Worm (Caenorhabditis elegans) whole organism, young adult: ENCODE measurements around the gene vha-12.

Experiments
- B0019.2 ChIP-seq: fragments of 200-800 bp; sonication (Bioruptor generic); conservative IDR thresholded peaks from 2 replicates; pipeline ENCODE4 v1.3.6; 2022; ENCODE audit warnings: missing genetic modification reagents, missing genetic modification characterization, missing compliant biosample characterization
- B0261.1 ChIP-seq: sonication (generic microtip); optimal IDR thresholded peaks from 2 replicates; lab custom pipeline; 2016; ENCODE audit warnings: mild to moderate bottlenecking, missing genetic modification characterization, moderate library complexity, missing compliant biosample characterization
- D2030.7 ChIP-seq: fragments of 200-800 bp; sonication (Bioruptor generic); IDR thresholded peaks from 2 replicates; pipeline ENCODE4 v1.3.6; 2022; ENCODE audit warnings: missing genetic modification reagents, missing genetic modification characterization, missing compliant biosample characterization
- F49E8.2 ChIP-seq: sonication (generic microtip); optimal IDR thresholded peaks from 3 replicates; lab custom pipeline; 2017; ENCODE audit warnings: missing genetic modification characterization, mild to moderate bottlenecking, missing compliant biosample characterization, antibody characterized with exemption, moderate library complexity; ENCODE audit not compliant: insufficient read depth
- F57A8.1 ChIP-seq: fragments of 200-800 bp; sonication (Bioruptor generic); optimal IDR thresholded peaks from 2 replicates; lab custom pipeline; 2018; ENCODE audit warnings: mild to moderate bottlenecking, missing genetic modification characterization, moderate library complexity, missing compliant biosample characterization
- F57C9.4 ChIP-seq: sonication (generic microtip); optimal IDR thresholded peaks from 2 replicates; lab custom pipeline; 2017; ENCODE audit warnings: mild to moderate bottlenecking, missing genetic modification characterization, missing compliant biosample characterization
- Y56A3A.18 ChIP-seq: fragments of 200-800 bp; sonication (Bioruptor generic); IDR thresholded peaks from 2 replicates; pipeline ENCODE4 v1.3.6; 2022; ENCODE audit warnings: missing genetic modification reagents, missing genetic modification characterization, missing compliant biosample characterization
- Y67H2A.10 ChIP-seq: fragments of 200-800 bp; sonication (Bioruptor generic); conservative IDR thresholded peaks from 2 replicates; pipeline ENCODE4 v1.3.6; 2022; ENCODE audit warnings: missing genetic modification reagents, missing genetic modification characterization, missing compliant biosample characterization
- Y79H2A.3 ChIP-seq: fragments of 200-800 bp; sonication (Bioruptor generic); conservative IDR thresholded peaks from 2 replicates; pipeline ENCODE4 v1.3.6; 2022; ENCODE audit warnings: missing genetic modification reagents, missing genetic modification characterization, missing compliant biosample characterization
- ZK185.1 ChIP-seq: sonication (generic microtip); optimal IDR thresholded peaks from 2 replicates; lab custom pipeline; 2016; ENCODE audit warnings: mild to moderate bottlenecking, missing genetic modification characterization, missing compliant biosample characterization; ENCODE audit not compliant: poor library complexity, severe bottlenecking
- akir-1 ChIP-seq: fragments of 200-800 bp; sonication (Bioruptor generic); optimal IDR thresholded peaks from 2 replicates; lab custom pipeline; 2018; ENCODE audit warnings: mild to moderate bottlenecking, missing genetic modification characterization, moderate library complexity, missing compliant biosample characterization
- aptf-2 ChIP-seq: fragments of 200-800 bp; sonication (Bioruptor generic); conservative IDR thresholded peaks from 2 replicates; pipeline ENCODE4 v1.3.6; 2022; ENCODE audit warnings: missing genetic modification reagents, missing genetic modification characterization, missing compliant biosample characterization
- aptf-3 ChIP-seq: fragments of 200-800 bp; sonication (Bioruptor generic); IDR thresholded peaks from 2 replicates; pipeline ENCODE4 v1.3.6; 2022; ENCODE audit warnings: missing genetic modification characterization, missing compliant biosample characterization
- atf-7 ChIP-seq: sonication (generic microtip); optimal IDR thresholded peaks from 2 replicates; lab custom pipeline; 2017; ENCODE audit warnings: mild to moderate bottlenecking, missing genetic modification characterization, missing compliant biosample characterization
- athp-1 ChIP-seq: sonication (generic microtip); optimal IDR thresholded peaks from 2 replicates; lab custom pipeline; 2017; ENCODE audit warnings: mild to moderate bottlenecking, missing genetic modification characterization, missing compliant biosample characterization
- attf-3 ChIP-seq: fragments of 200-800 bp; sonication (Bioruptor generic); conservative IDR thresholded peaks from 2 replicates; pipeline ENCODE4 v1.3.6; 2022; ENCODE audit warnings: missing genetic modification reagents, missing genetic modification characterization, missing compliant biosample characterization
- attf-6 ChIP-seq: fragments of 200-800 bp; sonication (Bioruptor generic); IDR thresholded peaks from 2 replicates; pipeline ENCODE4 v1.3.6; 2022; ENCODE audit warnings: missing genetic modification reagents, missing genetic modification characterization, missing compliant biosample characterization
- ceh-40 ChIP-seq: fragments of 200-800 bp; sonication (Bioruptor generic); IDR thresholded peaks from 2 replicates; pipeline ENCODE4 v1.3.6; 2022; ENCODE audit warnings: missing genetic modification characterization, missing compliant biosample characterization
- dox-1 ChIP-seq: fragments of 200-800 bp; sonication (Bioruptor generic); IDR thresholded peaks from 2 replicates; pipeline ENCODE4 v1.3.6; 2022; ENCODE audit warnings: missing genetic modification reagents, missing genetic modification characterization, missing compliant biosample characterization
- dpff-1 ChIP-seq: sonication (generic microtip); optimal IDR thresholded peaks from 2 replicates; lab custom pipeline; 2017; ENCODE audit warnings: mild to moderate bottlenecking, missing genetic modification characterization, missing compliant biosample characterization
- dpl-1 ChIP-seq: fragments of 150-350 bp; optimal IDR thresholded peaks from 2 replicates; lab custom pipeline; 2014; ENCODE audit warnings: missing biosample characterization, missing genetic modification reagents, missing genetic modification characterization
- egl-18 ChIP-seq: fragments of 200-800 bp; sonication (Bioruptor generic); IDR thresholded peaks from 2 replicates; pipeline ENCODE4 v1.3.6; 2022; ENCODE audit warnings: missing genetic modification reagents, missing genetic modification characterization, missing compliant biosample characterization
- egrh-3 ChIP-seq: fragments of 200-800 bp; sonication (Bioruptor generic); IDR thresholded peaks from 2 replicates; pipeline ENCODE4 v1.3.6; 2022; ENCODE audit warnings: missing genetic modification reagents, missing genetic modification characterization, missing compliant biosample characterization
- ekl-4 ChIP-seq: fragments of 200-800 bp; sonication (Bioruptor generic); IDR thresholded peaks from 2 replicates; pipeline ENCODE4 v1.3.6; 2022; ENCODE audit warnings: missing genetic modification reagents, missing genetic modification characterization, missing compliant biosample characterization
- fkh-3 ChIP-seq: sonication (generic microtip); optimal IDR thresholded peaks from 2 replicates; lab custom pipeline; 2016; ENCODE audit warnings: mild to moderate bottlenecking, missing genetic modification characterization, missing compliant biosample characterization
- gei-17 ChIP-seq: fragments of 200-800 bp; sonication (Bioruptor generic); optimal IDR thresholded peaks from 2 replicates; lab custom pipeline; 2018; ENCODE audit warnings: mild to moderate bottlenecking, missing genetic modification characterization, missing compliant biosample characterization
- hmg-1.2 ChIP-seq: fragments of 200-800 bp; sonication (Bioruptor generic); IDR thresholded peaks from 2 replicates; pipeline ENCODE4 v1.3.6; 2022; ENCODE audit warnings: missing genetic modification reagents, missing genetic modification characterization, missing compliant biosample characterization
- hmg-20 ChIP-seq: fragments of 200-800 bp; sonication (Bioruptor generic); IDR thresholded peaks from 2 replicates; pipeline ENCODE4 v1.3.6; 2022; ENCODE audit warnings: missing genetic modification reagents, missing genetic modification characterization, missing compliant biosample characterization
- hrde-1 ChIP-seq: sonication (generic microtip); optimal IDR thresholded peaks from 2 replicates; lab custom pipeline; 2016; ENCODE audit warnings: missing genetic modification characterization, mild to moderate bottlenecking, missing compliant biosample characterization, moderate library complexity, missing genotype, missing genetic modification reagents, borderline replicate concordance
- hsf-1 ChIP-seq: fragments of 200-800 bp; sonication (Bioruptor generic); IDR thresholded peaks from 2 replicates; pipeline ENCODE4 v1.3.6; 2022; ENCODE audit warnings: missing genetic modification reagents, missing genetic modification characterization, missing compliant biosample characterization
- let-526 ChIP-seq: fragments of 200-800 bp; sonication (Bioruptor generic); IDR thresholded peaks from 2 replicates; pipeline ENCODE4 v1.3.6; 2022; ENCODE audit warnings: missing genetic modification reagents, missing genetic modification characterization, missing compliant biosample characterization
- lin-35 ChIP-seq, 3 experiments: fragments of 150-350 bp in 2 of 3; sonication (generic microtip) in 1 of 3; optimal IDR thresholded peaks; 2 replicates each; lab custom pipeline; 2014 to 2018; ENCODE audit warnings: missing biosample characterization in 3 of 3, missing genetic modification characterization in 3 of 3, missing genetic modification reagents in 3 of 3
- lin-40 ChIP-seq: sonication (generic microtip); optimal IDR thresholded peaks from 2 replicates; lab custom pipeline; 2016; ENCODE audit warnings: missing genetic modification characterization, mild to moderate bottlenecking, missing compliant biosample characterization, missing genotype, missing genetic modification reagents
- lsy-27 ChIP-seq: sonication (generic microtip); optimal IDR thresholded peaks from 2 replicates; lab custom pipeline; 2017; ENCODE audit warnings: missing genetic modification characterization, mild to moderate bottlenecking, missing compliant biosample characterization, antibody characterized with exemption, missing genotype, borderline replicate concordance; ENCODE audit not compliant: insufficient read depth
- madf-10 ChIP-seq: sonication (generic microtip); optimal IDR thresholded peaks from 2 replicates; lab custom pipeline; 2016; ENCODE audit warnings: mild to moderate bottlenecking, missing genetic modification characterization, missing compliant biosample characterization
- mel-28 ChIP-seq: sonication (generic microtip); optimal IDR thresholded peaks from 2 replicates; lab custom pipeline; 2016; ENCODE audit warnings: borderline replicate concordance, mild to moderate bottlenecking, missing genetic modification characterization, missing compliant biosample characterization
- nhr-90 ChIP-seq: sonication (generic microtip); optimal IDR thresholded peaks from 2 replicates; lab custom pipeline; 2016; ENCODE audit warnings: missing genotype, mild to moderate bottlenecking, missing genetic modification characterization, missing compliant biosample characterization
- sdz-38 ChIP-seq: sonication (generic microtip); optimal IDR thresholded peaks from 2 replicates; lab custom pipeline; 2016; ENCODE audit warnings: missing genotype, missing genetic modification characterization, missing compliant biosample characterization
- sea-2 ChIP-seq: fragments of 200-800 bp; sonication (Bioruptor generic); IDR thresholded peaks from 2 replicates; pipeline ENCODE4 v1.3.6; 2022; ENCODE audit warnings: missing genetic modification characterization, missing compliant biosample characterization
- somi-1 ChIP-seq: fragments of 200-800 bp; sonication (Bioruptor generic); optimal IDR thresholded peaks from 2 replicates; lab custom pipeline; 2018; ENCODE audit warnings: mild to moderate bottlenecking, missing genetic modification characterization, missing compliant biosample characterization
- tlf-1 ChIP-seq: fragments of 200-800 bp; sonication (Bioruptor generic); optimal IDR thresholded peaks from 2 replicates; lab custom pipeline; 2018; ENCODE audit warnings: mild to moderate bottlenecking, missing genetic modification characterization, missing compliant biosample characterization
- unc-130 ChIP-seq: sonication (generic microtip); optimal IDR thresholded peaks from 2 replicates; lab custom pipeline; 2016; ENCODE audit warnings: missing genetic modification reagents, missing genetic modification characterization, missing compliant biosample characterization
- xnd-1 ChIP-seq: sonication (generic microtip); optimal IDR thresholded peaks from 2 replicates; lab custom pipeline; 2016; ENCODE audit warnings: missing genotype, missing genetic modification reagents, missing genetic modification characterization, missing compliant biosample characterization
- zim-3 ChIP-seq: sonication (generic microtip); optimal IDR thresholded peaks from 2 replicates; lab custom pipeline; 2017; ENCODE audit warnings: mild to moderate bottlenecking, missing genetic modification characterization, moderate library complexity, missing compliant biosample characterization
- ztf-28 ChIP-seq: fragments of 200-800 bp; sonication (Bioruptor generic); IDR thresholded peaks from 2 replicates; pipeline ENCODE4 v1.3.6; 2022; ENCODE audit warnings: missing genetic modification reagents, missing genetic modification characterization, missing compliant biosample characterization

The vha-12 gene

ce11 chrX:4145051-4145826 is 45.7 kb upstream of the vha-12 start (continued):
- TF ChIP-seq akir-1 (GFP tag; lab: Kevin White, UChicago) (no peak), sea-2 (peak; percentile 53; the same call in 1 of the 2 replicates), xnd-1 (tag; lab: Kevin White, UChicago) (no peak), athp-1 (no peak), egl-18 (GFP tag; lab: Robert Waterston, UW) (no peak), F57A8.1 (GFP tag; lab: Kevin White, UChicago) (no peak), D2030.7 (GFP tag; lab: Robert Waterston, UW) (no peak), Y56A3A.18 (GFP tag; lab: Robert Waterston, UW) (no peak), sdz-38 (no peak), nhr-90 (tag; lab: Kevin White, UChicago) (peak; percentile 7), ZK185.1 (tag; lab: Kevin White, UChicago) (no peak), Y67H2A.10 (no peak), lin-40 (peak; percentile 41), dpl-1 (GFP tag; lab: Kevin White, UChicago) (no peak), B0019.2 (GFP tag; lab: Robert Waterston, UW) (no peak), mel-28 (tag; lab: Kevin White, UChicago) (no peak), somi-1 (GFP tag; lab: Kevin White, UChicago) (no peak), dpff-1 (no peak), F57C9.4 (tag; lab: Kevin White, UChicago) (peak; percentile 26), lin-35 (GFP tag; optimal IDR thresholded peaks at IDR 0.05; lab: Kevin White, UChicago) (no peak), ztf-28 (GFP tag; lab: Robert Waterston, UW) (no peak), hmg-20 (no peak), hmg-1.2 (GFP tag; lab: Robert Waterston, UW) (peak; percentile 26; the same call in 1 of the 2 replicates), dox-1 (GFP tag; lab: Robert Waterston, UW) (peak; percentile 35), let-526 (no peak), lsy-27 (tag; lab: Kevin White, UChicago) (no peak), B0261.1 (tag; lab: Kevin White, UChicago) (no peak), atf-7 (tag; lab: Kevin White, UChicago) (peak; percentile 57), attf-3 (GFP tag; lab: Robert Waterston, UW) (no peak), hsf-1 (no peak), hrde-1 (tag; lab: Kevin White, UChicago) (no peak), ekl-4 (0 out of 2 replicates have a peak, but pooled peaks have one; percentile 9)

ce11 chrX:4146046-4146445 is 44.8 kb upstream of the vha-12 start:
- no peak for TF ChIP-seq gei-17 (GFP tag; lab: Kevin White, UChicago)
- TF ChIP-seq fkh-3 (tag; lab: Kevin White, UChicago): no peak
- no peak for TF ChIP-seq hmg-20
- TF ChIP-seq madf-10 (tag; lab: Kevin White, UChicago): no peak
- peak; percentile 31 for TF ChIP-seq zim-3 (tag; lab: Kevin White, UChicago)
- 0 out of 2 replicates have a peak, but pooled peaks have one; percentile 4 for TF ChIP-seq ceh-40
- no peak for TF ChIP-seq attf-6 (GFP tag; lab: Robert Waterston, UW)
- no peak for TF ChIP-seq aptf-2 (GFP tag; lab: Robert Waterston, UW)
- TF ChIP-seq unc-130 (GFP tag; lab: Kevin White, UChicago): no peak
- TF ChIP-seq dox-1 (GFP tag; lab: Robert Waterston, UW): no peak
- no peak for TF ChIP-seq egrh-3 (GFP tag; lab: Robert Waterston, UW)
- TF ChIP-seq lin-35 (GFP tag; optimal IDR thresholded peaks at IDR 0.05; lab: Kevin White, UChicago): no peak
- no peak for TF ChIP-seq F49E8.2 (tag; lab: Kevin White, UChicago)
- TF ChIP-seq akir-1 (GFP tag; lab: Kevin White, UChicago): no peak
- 0 out of 2 replicates have a peak, but pooled peaks have one; percentile 4 for TF ChIP-seq let-526
- peak; percentile 54; the same call in 1 of the 2 replicates for TF ChIP-seq Y79H2A.3
- no peak for TF ChIP-seq tlf-1 (GFP tag; lab: Kevin White, UChicago)
- TF ChIP-seq aptf-3 (GFP tag; lab: Robert Waterston, UW): no peak; the same call in 1 of the 2 replicates
- TF ChIP-seq, all 124 proteins: peak for 4
